Fruit fly (Drosophila melanogaster) whole organism, prepupa: ENCODE data around the gene CG5953.

Experiments used
- Blimp-1 ChIP-seq: fragments of 200-800 bp; sonication (Bioruptor generic); optimal IDR thresholded peaks from 3 replicates; lab custom pipeline; 2017; ENCODE audit warnings: missing biosample characterization, missing genetic modification characterization, mild to moderate bottlenecking, moderate library complexity, missing genetic modification reagents
- CG10669 ChIP-seq: fragments of 200-800 bp; sonication (Bioruptor generic); optimal IDR thresholded peaks from 3 replicates; lab custom pipeline; 2018; ENCODE audit warnings: missing biosample characterization, mild to moderate bottlenecking, missing genetic modification characterization, moderate library complexity
- CG11762 ChIP-seq: fragments of 200-800 bp; sonication (Bioruptor generic); optimal IDR thresholded peaks from 3 replicates; lab custom pipeline; 2016; ENCODE audit warnings: missing biosample characterization, missing genetic modification characterization; ENCODE audit not compliant: insufficient read depth
- CG11902 ChIP-seq: fragments of 200-800 bp; sonication (Bioruptor generic); optimal IDR thresholded peaks from 3 replicates; lab custom pipeline; 2016; ENCODE audit warnings: missing biosample characterization, missing genetic modification characterization
- CG15336 ChIP-seq: fragments of 200-800 bp; sonication (Bioruptor generic); IDR thresholded peaks from 2 replicates; pipeline ENCODE4 v1.3.6; 2022; ENCODE audit warnings: missing biosample characterization, missing genetic modification characterization
- CG16779 ChIP-seq: fragments of 200-800 bp; sonication (Bioruptor generic); optimal IDR thresholded peaks from 3 replicates; lab custom pipeline; 2017; ENCODE audit warnings: missing biosample characterization, mild to moderate bottlenecking, missing genetic modification characterization
- CG3032 ChIP-seq: fragments of 200-800 bp; optimal IDR thresholded peaks from 2 replicates; lab custom pipeline; 2019; ENCODE audit warnings: missing biosample characterization, mild to moderate bottlenecking, missing genetic modification characterization, moderate library complexity
- CG31627 ChIP-seq: fragments of 200-800 bp; sonication (Bioruptor generic); optimal IDR thresholded peaks from 3 replicates; lab custom pipeline; 2016; ENCODE audit warnings: missing biosample characterization, missing genetic modification characterization
- CG32006 ChIP-seq: fragments of 200-800 bp; sonication (Bioruptor generic); optimal IDR thresholded peaks from 3 replicates; lab custom pipeline; 2017; ENCODE audit warnings: missing biosample characterization, mild to moderate bottlenecking, missing genetic modification characterization
- CG34406 ChIP-seq: fragments of 200-800 bp; sonication (Bioruptor generic); optimal IDR thresholded peaks from 3 replicates; lab custom pipeline; 2016; ENCODE audit warnings: missing biosample characterization, missing genetic modification characterization
- CG3919 ChIP-seq: fragments of 200-800 bp; sonication (Bioruptor generic); optimal IDR thresholded peaks from 3 replicates; lab custom pipeline; 2016; ENCODE audit warnings: missing biosample characterization, missing genetic modification characterization
- CG6163 ChIP-seq: fragments of 200-800 bp; sonication (Bioruptor generic); IDR thresholded peaks from 3 replicates; pipeline ENCODE4 v1.3.6; 2022; ENCODE audit warnings: missing biosample characterization, missing genetic modification characterization
- CG6276 ChIP-seq: fragments of 200-800 bp; sonication (Bioruptor generic); optimal IDR thresholded peaks from 2 replicates; lab custom pipeline; 2017; ENCODE audit warnings: missing biosample characterization, mild to moderate bottlenecking, missing genetic modification characterization
- CG6792 ChIP-seq: fragments of 200-800 bp; sonication (Bioruptor generic); optimal IDR thresholded peaks from 3 replicates; lab custom pipeline; 2016; ENCODE audit warnings: missing biosample characterization, missing genetic modification characterization
- CG6808 ChIP-seq: fragments of 200-800 bp; sonication (Bioruptor generic); optimal IDR thresholded peaks from 3 replicates; lab custom pipeline; 2017; ENCODE audit warnings: missing biosample characterization, missing genetic modification characterization, mild to moderate bottlenecking, moderate library complexity, missing genetic modification reagents
- CG6854 ChIP-seq: fragments of 200-800 bp; sonication (Bioruptor generic); optimal IDR thresholded peaks from 2 replicates; lab custom pipeline; 2017; ENCODE audit warnings: missing biosample characterization, mild to moderate bottlenecking, missing genetic modification characterization
- CG7368 ChIP-seq: fragments of 200-800 bp; sonication (Bioruptor generic); optimal IDR thresholded peaks from 3 replicates; lab custom pipeline; 2016; ENCODE audit warnings: missing biosample characterization, missing genetic modification characterization
- CG8119 ChIP-seq: fragments of 200-800 bp; sonication (Bioruptor generic); IDR thresholded peaks from 3 replicates; pipeline ENCODE4 v1.3.6; 2022; ENCODE audit warnings: missing biosample characterization, missing genetic modification characterization
- CG8319 ChIP-seq: fragments of 200-800 bp; sonication (Bioruptor generic); optimal IDR thresholded peaks from 3 replicates; lab custom pipeline; 2016; ENCODE audit warnings: missing biosample characterization, missing genetic modification characterization
- CG8632 ChIP-seq: fragments of 200-800 bp; sonication (Bioruptor generic); optimal IDR thresholded peaks from 3 replicates; lab custom pipeline; 2016; ENCODE audit warnings: missing biosample characterization, missing genetic modification characterization
- CG9139 ChIP-seq: fragments of 200-800 bp; sonication (Bioruptor generic); optimal IDR thresholded peaks from 3 replicates; lab custom pipeline; 2017; ENCODE audit warnings: missing biosample characterization, mild to moderate bottlenecking, missing genetic modification characterization
- Eip75B ChIP-seq: fragments of 200-800 bp; sonication (Bioruptor generic); optimal IDR thresholded peaks from 3 replicates; lab custom pipeline; 2016; ENCODE audit warnings: missing biosample characterization, missing genetic modification characterization
- Eip78C ChIP-seq: fragments of 200-800 bp; sonication (Bioruptor generic); peaks from one replicate; lab custom pipeline; 2016; ENCODE audit warnings: missing biosample characterization, missing genetic modification characterization
- Ets21C ChIP-seq: fragments of 200-800 bp; sonication (Bioruptor generic); optimal IDR thresholded peaks from 3 replicates; lab custom pipeline; 2016; ENCODE audit warnings: missing biosample characterization, missing genetic modification characterization
- Ets96B ChIP-seq: fragments of 200-800 bp; optimal IDR thresholded peaks from 2 replicates; lab custom pipeline; 2019; ENCODE audit warnings: missing biosample characterization, mild to moderate bottlenecking, missing genetic modification characterization, moderate library complexity
- Gug ChIP-seq: fragments of 200-800 bp; sonication (Bioruptor generic); IDR thresholded peaks from 2 replicates; pipeline ENCODE4 v1.3.6; 2022; ENCODE audit warnings: missing biosample characterization, missing genetic modification characterization
- Hr38 ChIP-seq: sonication (Bioruptor generic); optimal IDR thresholded peaks from 2 replicates; lab custom pipeline; 2016; ENCODE audit warnings: missing biosample characterization, missing genetic modification characterization
- Hr4 ChIP-seq: fragments of 200-800 bp; sonication (Bioruptor generic); optimal IDR thresholded peaks from 3 replicates; lab custom pipeline; 2016; ENCODE audit warnings: missing biosample characterization, missing genetic modification characterization
- Lpt ChIP-seq: fragments of 200-800 bp; sonication (Bioruptor generic); optimal IDR thresholded peaks from 3 replicates; lab custom pipeline; 2016; ENCODE audit warnings: missing biosample characterization, missing genetic modification characterization
- Met ChIP-seq: fragments of 200-800 bp; sonication (Bioruptor generic); optimal IDR thresholded peaks from 3 replicates; lab custom pipeline; 2016; ENCODE audit warnings: missing biosample characterization, missing genetic modification characterization
- OdsH ChIP-seq: fragments of 200-800 bp; sonication (Bioruptor generic); optimal IDR thresholded peaks from 3 replicates; lab custom pipeline; 2016; ENCODE audit warnings: missing biosample characterization, missing genetic modification characterization
- Smox ChIP-seq: fragments of 200-800 bp; sonication (Bioruptor generic); optimal IDR thresholded peaks from 3 replicates; lab custom pipeline; 2016; ENCODE audit warnings: missing biosample characterization, missing genetic modification characterization
- Sox102F ChIP-seq: fragments of 200-800 bp; sonication (Bioruptor generic); optimal IDR thresholded peaks from 2 replicates; lab custom pipeline; 2016; ENCODE audit warnings: missing biosample characterization, mild to moderate bottlenecking, missing genetic modification characterization
- Sox14 ChIP-seq: fragments of 200-800 bp; sonication (Bioruptor generic); optimal IDR thresholded peaks from 3 replicates; lab custom pipeline; 2016; ENCODE audit warnings: missing biosample characterization, missing genetic modification characterization
- Sox15 ChIP-seq: fragments of 200-800 bp; sonication (Bioruptor generic); optimal IDR thresholded peaks from 3 replicates; lab custom pipeline; 2016; ENCODE audit warnings: missing biosample characterization, missing genetic modification characterization
- achi ChIP-seq: fragments of 200-800 bp; sonication (Bioruptor generic); optimal IDR thresholded peaks from 3 replicates; lab custom pipeline; 2016; ENCODE audit warnings: missing biosample characterization, missing genetic modification characterization
- acj6 ChIP-seq: fragments of 200-800 bp; sonication (Bioruptor generic); optimal IDR thresholded peaks from 3 replicates; lab custom pipeline; 2016; ENCODE audit warnings: missing biosample characterization, missing genetic modification characterization
- cyc ChIP-seq: fragments of 200-800 bp; sonication (Bioruptor generic); optimal IDR thresholded peaks from 3 replicates; lab custom pipeline; 2016; ENCODE audit warnings: missing biosample characterization, missing genetic modification characterization
- dac ChIP-seq: fragments of 200-800 bp; sonication (Bioruptor generic); optimal IDR thresholded peaks from 2 replicates; lab custom pipeline; 2017; ENCODE audit warnings: missing biosample characterization, mild to moderate bottlenecking, missing genetic modification characterization
- dsx ChIP-seq: fragments of 200-800 bp; optimal IDR thresholded peaks from 3 replicates; lab custom pipeline; 2019; ENCODE audit warnings: missing biosample characterization, mild to moderate bottlenecking, missing genetic modification characterization, moderate library complexity; ENCODE audit not compliant: poor library complexity, severe bottlenecking
- eg ChIP-seq: fragments of 200-800 bp; sonication (Bioruptor generic); IDR thresholded peaks from 3 replicates; pipeline ENCODE4 v1.3.6; 2022; ENCODE audit warnings: missing biosample characterization, missing genetic modification characterization
- fkh ChIP-seq: fragments of 200-800 bp; sonication (Bioruptor generic); optimal IDR thresholded peaks from 3 replicates; lab custom pipeline; 2017; ENCODE audit warnings: missing biosample characterization, mild to moderate bottlenecking, missing genetic modification characterization, moderate library complexity
- net ChIP-seq: fragments of 200-800 bp; sonication (Bioruptor generic); optimal IDR thresholded peaks from 3 replicates; lab custom pipeline; 2016; ENCODE audit warnings: missing biosample characterization, missing genetic modification characterization
- salr ChIP-seq, 2 experiments: fragments of 200-800 bp; sonication (Bioruptor generic); optimal IDR thresholded peaks; 3 replicates each; lab custom pipeline; 2016 to 2018; ENCODE audit warnings: missing biosample characterization in 2 of 2, missing genetic modification characterization in 2 of 2, mild to moderate bottlenecking in 1 of 2
- spab ChIP-seq: fragments of 200-800 bp; sonication (Bioruptor generic); optimal IDR thresholded peaks from 2 replicates; lab custom pipeline; 2017; ENCODE audit warnings: missing biosample characterization, mild to moderate bottlenecking, missing genetic modification characterization, missing genetic modification reagents
- ss ChIP-seq, 2 experiments: fragments of 200-800 bp; sonication (Bioruptor generic); optimal IDR thresholded peaks; 2 replicates in 1 of 2; 3 replicates in 1 of 2; lab custom pipeline; 2017 to 2018; ENCODE audit warnings: mild to moderate bottlenecking in 2 of 2, missing biosample characterization in 2 of 2, missing genetic modification characterization in 2 of 2, moderate library complexity in 1 of 2
- svp ChIP-seq: fragments of 200-800 bp; sonication (Bioruptor generic); peaks from one replicate; lab custom pipeline; 2016; ENCODE audit warnings: missing biosample characterization, missing genetic modification characterization
- topi ChIP-seq: fragments of 200-800 bp; sonication (Bioruptor generic); optimal IDR thresholded peaks from 3 replicates; lab custom pipeline; 2016; ENCODE audit warnings: missing biosample characterization, missing genetic modification characterization

Gene CG5953

dm6 chr2L:16501366-16501765 is 31.3 kb downstream of the CG5953 start (continued):
- no peak for TF ChIP-seq CG34406 (GFP tag; lab: Kevin White, UChicago)
- TF ChIP-seq salr (GFP tag; optimal IDR thresholded peaks at IDR 0.05; lab: Kevin White, UChicago) = no peak
- no peak for TF ChIP-seq Hr38 (GFP tag; lab: Kevin White, UChicago)
- TF ChIP-seq CG3032 (tag; lab: Kevin White, UChicago) = no peak
- TF ChIP-seq net (GFP tag; lab: Kevin White, UChicago) = peak; percentile 27
- TF ChIP-seq dac (GFP tag; lab: Kevin White, UChicago) = peak; percentile 20
- peak; percentile 83 for TF ChIP-seq Hr4 (GFP tag; lab: Kevin White, UChicago)
- peak; percentile 45 for TF ChIP-seq Lpt (GFP tag; lab: Kevin White, UChicago)
- peak; percentile 32 for TF ChIP-seq CG6276 (GFP tag; lab: Kevin White, UChicago)
- TF ChIP-seq Smox = no peak
- no peak for TF ChIP-seq CG8632
- no peak for TF ChIP-seq fkh (GFP tag; lab: Kevin White, UChicago)
- TF ChIP-seq Eip75B (GFP tag; lab: Kevin White, UChicago) = peak; percentile 34
- no peak for TF ChIP-seq ss (GFP tag; optimal IDR thresholded peaks at IDR 0.05; lab: Kevin White, UChicago)
- no peak for TF ChIP-seq acj6 (GFP tag; lab: Kevin White, UChicago)
- TF ChIP-seq OdsH (GFP tag; lab: Kevin White, UChicago) = peak; percentile 8
- no peak for TF ChIP-seq Ets21C (GFP tag; lab: Kevin White, UChicago)
- TF ChIP-seq Blimp-1 (GFP tag; lab: Kevin White, UChicago) = no peak
- TF ChIP-seq Sox102F (GFP tag; lab: Kevin White, UChicago) = no peak
- no peak for TF ChIP-seq CG8319
- no peak for TF ChIP-seq spab (GFP tag; lab: Kevin White, UChicago)
- no peak for TF ChIP-seq CG10669 (GFP tag; lab: Kevin White, UChicago)
- peak; percentile 66 for TF ChIP-seq svp (GFP tag; lab: Kevin White, UChicago)
- TF ChIP-seq CG7368 (GFP tag; lab: Kevin White, UChicago) = no peak
- peak; percentile 38 for TF ChIP-seq CG16779 (tag; lab: Kevin White, UChicago)
- TF ChIP-seq Eip78C = peak; percentile 59
- peak; percentile 28 for TF ChIP-seq CG3919
- TF ChIP-seq cyc (GFP tag; lab: Kevin White, UChicago) = no peak
- TF ChIP-seq Ets96B (tag; lab: Kevin White, UChicago) = no peak
- TF ChIP-seq CG11762 (GFP tag; lab: Kevin White, UChicago) = no peak
- no peak for TF ChIP-seq CG6808
- no peak for TF ChIP-seq CG31627 (GFP tag; lab: Kevin White, UChicago)
- no peak for TF ChIP-seq CG6792 (GFP tag; lab: Kevin White, UChicago)
- no peak for TF ChIP-seq CG6854 (GFP tag; lab: Kevin White, UChicago)
- no peak for TF ChIP-seq CG11902 (GFP tag; lab: Kevin White, UChicago)
- no peak for TF ChIP-seq Met
- TF ChIP-seq Gug (GFP tag; lab: Robert Waterston, UW) = no peak
- peak; percentile 64 for TF ChIP-seq CG6163 (GFP tag; lab: Robert Waterston, UW)
- TF ChIP-seq CG32006 (GFP tag; lab: Kevin White, UChicago) = peak; percentile 56
- TF ChIP-seq Sox14 (GFP tag; lab: Kevin White, UChicago) = no peak

- TF ChIP-seq Eip75B (GFP tag; lab: Kevin White, UChicago) = peak; percentile 94
- peak; percentile 75 for TF ChIP-seq topi (GFP tag; lab: Kevin White, UChicago)
- peak; percentile 92 for TF ChIP-seq Hr4 (GFP tag; lab: Kevin White, UChicago)
- peak; percentile 75 for TF ChIP-seq dac (GFP tag; lab: Kevin White, UChicago)
- TF ChIP-seq CG15336 (GFP tag; lab: Robert Waterston, UW) = peak; percentile 95
- TF ChIP-seq eg = peak; percentile 95
- TF ChIP-seq CG8119 (GFP tag; lab: Robert Waterston, UW) = peak; percentile 93
- peak; percentile 72 for TF ChIP-seq CG11902 (GFP tag; lab: Kevin White, UChicago)
- peak; percentile 89 for TF ChIP-seq achi (GFP tag; lab: Kevin White, UChicago)
- peak; percentile 69 for TF ChIP-seq CG16779 (tag; lab: Kevin White, UChicago)
- peak; percentile 89 for TF ChIP-seq Lpt (GFP tag; lab: Kevin White, UChicago)
- TF ChIP-seq CG6792 (GFP tag; lab: Kevin White, UChicago) = peak; percentile 86
- peak; percentile 82 for TF ChIP-seq CG3919
- peak; percentile 84 for TF ChIP-seq cyc (GFP tag; lab: Kevin White, UChicago)
- TF ChIP-seq Sox102F (GFP tag; lab: Kevin White, UChicago) = peak; percentile 84
- TF ChIP-seq CG34406 (GFP tag; lab: Kevin White, UChicago) = peak; percentile 84
- TF ChIP-seq CG10669 (GFP tag; lab: Kevin White, UChicago) = peak; percentile 76
- peak; percentile 96 for TF ChIP-seq CG6163 (GFP tag; lab: Robert Waterston, UW)
- peak; percentile 91 for TF ChIP-seq CG32006 (GFP tag; lab: Kevin White, UChicago)
- peak; percentile 77 for TF ChIP-seq Sox15 (GFP tag; lab: Kevin White, UChicago)
- TF ChIP-seq CG31627 (GFP tag; lab: Kevin White, UChicago) = peak; percentile 87
- peak; percentile 55 for TF ChIP-seq CG9139 (GFP tag; lab: Kevin White, UChicago)
- TF ChIP-seq Sox14 (GFP tag; lab: Kevin White, UChicago) = peak; percentile 90
- TF ChIP-seq CG6854 (GFP tag; lab: Kevin White, UChicago) = peak; percentile 40
- peak; percentile 67 for TF ChIP-seq spab (GFP tag; lab: Kevin White, UChicago)
- peak; percentile 75 for TF ChIP-seq dsx (GFP tag; lab: Kevin White, UChicago)
- peak; percentile 69 for TF ChIP-seq CG6276 (GFP tag; lab: Kevin White, UChicago)
These were observed 32.2 kb downstream of the CG5953 start for dm6 chr2L:16500469-16500868.
